Worm (Caenorhabditis elegans) whole organism, late embryonic: ENCODE measurements around the gene sru-21.
"Not testable (repeated sequence)": the region's sequence is repeated elsewhere in the genome, so short reads cannot be mapped to it uniquely, and the experiment has no call there.

Experiments used
- K02D7.2 ChIP-seq: sonication (generic microtip); optimal IDR thresholded peaks from 2 replicates; lab custom pipeline; 2017; ENCODE audit warnings: mild to moderate bottlenecking, missing genetic modification characterization, missing compliant biosample characterization
- ama-1 ChIP-seq: fragments of 150-350 bp; optimal IDR thresholded peaks from 2 replicates; lab custom pipeline; 2014
- ceh-2 ChIP-seq: sonication (generic microtip); optimal IDR thresholded peaks from 2 replicates; lab custom pipeline; 2016; ENCODE audit warnings: missing genotype, missing genetic modification characterization, missing compliant biosample characterization
- ceh-45 ChIP-seq: fragments of 200-800 bp; sonication (Bioruptor generic); IDR thresholded peaks from 2 replicates; pipeline ENCODE4 v1.3.6; 2022; ENCODE audit warnings: missing genetic modification reagents, missing genetic modification characterization, missing compliant biosample characterization
- dve-1 ChIP-seq: sonication (generic microtip); optimal IDR thresholded peaks from 2 replicates; lab custom pipeline; 2017; ENCODE audit warnings: antibody characterized with exemption, mild to moderate bottlenecking, missing genetic modification characterization, missing compliant biosample characterization
- ets-4 ChIP-seq: sonication (generic microtip); optimal IDR thresholded peaks from 2 replicates; lab custom pipeline; 2016; ENCODE audit warnings: missing genetic modification characterization, missing compliant biosample characterization
- fkh-10 ChIP-seq: fragments of 150-350 bp; optimal IDR thresholded peaks from 2 replicates; lab custom pipeline; 2014; ENCODE audit warnings: missing biosample characterization, missing genetic modification reagents, missing genetic modification characterization
- hlh-15 ChIP-seq: sonication (generic microtip); optimal IDR thresholded peaks from 2 replicates; lab custom pipeline; 2016; ENCODE audit warnings: missing genetic modification characterization, missing compliant biosample characterization
- hlh-6 ChIP-seq: sonication (generic microtip); optimal IDR thresholded peaks from 2 replicates; lab custom pipeline; 2016; ENCODE audit warnings: missing genotype, missing genetic modification characterization, missing compliant biosample characterization
- ttx-3 ChIP-seq: sonication (generic microtip); optimal IDR thresholded peaks from 2 replicates; lab custom pipeline; 2016; ENCODE audit warnings: missing genetic modification reagents, missing genetic modification characterization, missing compliant biosample characterization

ce11 chrIV:13578953-13579352, 47.6 kb upstream of the sru-21 start, which contains the start of gene sru-16:
- TF ChIP-seq hlh-6 (tag; lab: Kevin White, UChicago); hlh-15 (tag; lab: Kevin White, UChicago); K02D7.2 (tag; lab: Kevin White, UChicago); ceh-2 (tag; lab: Kevin White, UChicago); dve-1; fkh-10 (GFP tag; lab: Kevin White, UChicago); ceh-45 (GFP tag; lab: Robert Waterston, UW); ttx-3 (tag; lab: Kevin White, UChicago); ets-4; ama-1 (lab: Kevin White, UChicago): not testable (repeated sequence)
